Fruit fly (Drosophila melanogaster) whole organism: ENCODE data around the gene CG8534.

Experiments used
- CG8478 ChIP-seq: fragments of >200 bp; optimal IDR thresholded peaks from 2 replicates; lab custom pipeline; 2018; ENCODE audit warnings: inconsistent platforms
- Dll ChIP-seq: fragments of >200 bp; optimal IDR thresholded peaks from 2 replicates; lab custom pipeline; 2017
- EcR ChIP-seq, 2 experiments: fragments of >200 bp; optimal IDR thresholded peaks; 2 replicates each; lab custom pipeline; 2017; ENCODE audit warnings: missing biosample characterization in 2 of 2, missing genetic modification characterization in 2 of 2, missing genetic modification reagents in 2 of 2
- pan ChIP-seq: fragments of >200 bp; optimal IDR thresholded peaks from 2 replicates; lab custom pipeline; 2017
- psq ChIP-seq: fragments of >200 bp; optimal IDR thresholded peaks from 2 replicates; lab custom pipeline; 2017
- usp ChIP-seq: fragments of >200 bp; optimal IDR thresholded peaks from 2 replicates; lab custom pipeline; 2017; ENCODE audit warnings: missing biosample characterization, missing genetic modification characterization, mixed read lengths

The CG8534 gene

DNA sequence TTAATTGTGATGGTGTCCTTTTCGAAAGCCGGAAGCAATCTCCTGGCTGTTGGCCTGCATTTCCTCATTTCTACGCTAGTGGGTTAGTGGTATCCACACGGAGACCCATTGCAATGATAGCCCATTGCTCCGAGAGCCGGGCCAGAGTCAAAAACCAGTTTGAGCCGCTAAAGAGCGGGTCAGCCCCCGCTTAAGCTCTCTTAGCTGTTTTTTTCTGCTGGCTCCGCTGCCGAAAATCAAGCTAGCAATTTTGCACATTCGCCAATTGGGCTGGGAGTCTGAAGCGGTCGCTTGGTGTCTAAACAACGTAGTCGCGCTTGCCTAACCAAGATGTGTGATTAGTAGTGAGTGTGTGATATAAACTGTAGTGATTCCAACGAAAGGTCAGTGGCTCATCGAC lies 32.8 kb upstream of the CG8534 start, which contains the start of gene CG12947:
TSS of gene CG12947 (plus strand) at position 301 of the 400 bp plus-strand sequence.
- TF ChIP-seq pan (lab: Kevin White, UChicago), result no peak
- TF ChIP-seq usp, result no peak
- TF ChIP-seq EcR (GFP tag; optimal IDR thresholded peaks at IDR 0.05; lab: Kevin White, UChicago), result no peak

- no peak for TF ChIP-seq Dll (lab: Kevin White, UChicago)
- TF ChIP-seq psq, result no peak
Measured at dm6 chr3R:9783240-9783917, 29.2 kb upstream of the CG8534 start.

dm6 chr3R:9784341-9785062 lies 28.0 kb upstream of the CG8534 start, which contains the start of the genes MtnA and CG8500:
TSS of gene MtnA (minus strand) at chr3R:9784370.
TSS of gene CG8500 (plus strand) at chr3R:9784653.
- TF ChIP-seq CG8478 (lab: Kevin White, UChicago) (peak; percentile 11), Dll (lab: Kevin White, UChicago) (no peak)

DNA sequence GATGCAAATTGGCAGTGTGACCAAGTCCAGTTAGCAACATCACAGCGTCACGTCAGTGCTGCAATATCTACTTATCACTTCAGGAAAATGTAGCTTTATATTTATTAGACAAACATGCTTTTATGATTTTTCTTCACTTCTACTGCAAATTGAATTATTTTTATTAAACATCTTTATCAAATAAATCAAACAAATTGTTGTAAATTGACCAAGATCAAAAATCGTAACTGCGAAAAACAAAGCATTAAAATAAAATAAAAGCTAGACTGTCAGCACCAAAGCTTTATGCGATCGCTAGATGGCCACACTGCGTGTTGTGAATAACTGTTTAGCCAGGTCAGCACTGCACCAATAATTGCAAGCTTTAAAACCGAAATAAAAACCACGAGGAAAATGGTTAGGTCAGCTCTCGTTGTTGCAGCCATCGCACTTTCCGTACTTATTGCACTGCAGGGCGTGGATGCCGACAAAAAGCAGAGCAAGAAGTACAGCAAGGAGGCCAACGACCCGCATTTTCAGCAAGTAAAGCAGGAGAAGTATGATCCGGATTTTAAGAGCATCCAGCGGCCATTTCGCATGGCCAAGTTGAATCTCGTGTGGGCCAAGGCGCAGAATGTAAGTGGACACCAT lies 21.3 kb upstream of the CG8534 start, which contains the start of the genes CG12945 and CG8507:
TSS of gene CG12945 (minus strand) at position 45 of the 630 bp plus-strand sequence.
TSS of gene CG8507 (plus strand) at position 307 of the 630 bp plus-strand sequence.
- TF ChIP-seq Dll (lab: Kevin White, UChicago), result no peak
- TF ChIP-seq pan (lab: Kevin White, UChicago), result no peak
- TF ChIP-seq psq, result no peak
- no peak for TF ChIP-seq EcR (GFP tag; optimal IDR thresholded peaks at IDR 0.05; lab: Kevin White, UChicago)
- no peak for TF ChIP-seq CG8478 (lab: Kevin White, UChicago)
- TF ChIP-seq usp, result no peak

DNA sequence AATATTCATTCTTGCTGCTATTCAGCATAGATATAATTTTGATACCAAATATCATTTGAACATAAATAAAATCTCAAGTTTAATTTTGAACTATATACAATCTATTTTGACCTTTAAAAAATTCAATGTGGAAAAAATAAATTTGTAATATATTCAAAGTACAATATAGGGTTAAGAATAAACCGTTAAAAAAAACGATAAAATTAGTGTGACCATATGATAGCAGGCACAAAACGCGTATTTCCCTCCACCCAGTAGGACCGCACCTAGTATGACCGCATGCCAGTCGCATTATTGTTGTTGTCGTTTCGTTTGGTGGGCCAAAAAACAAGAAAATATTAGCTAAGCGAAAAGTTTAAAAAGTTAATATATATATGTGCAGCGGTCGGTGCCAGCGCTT lies 19.5 kb upstream of the CG8534 start, which contains the start of gene CG8516:
TSS of gene CG8516 (plus strand) at position 278 of the 400 bp plus-strand sequence.
- no peak for TF ChIP-seq pan (lab: Kevin White, UChicago)
- no peak for TF ChIP-seq usp
- TF ChIP-seq Dll (lab: Kevin White, UChicago), result no peak
- no peak for TF ChIP-seq CG8478 (lab: Kevin White, UChicago)
- TF ChIP-seq EcR (GFP tag; optimal IDR thresholded peaks at IDR 0.05; lab: Kevin White, UChicago), result no peak
- TF ChIP-seq psq, result no peak

dm6 chr3R:9800644-9801330 lies 11.8 kb upstream of the CG8534 start, which contains the start of the genes CG9467 and CG8526:
TSS of gene CG9467 (minus strand) at chr3R:9801026.
TSS of gene CG8526 (plus strand) at chr3R:9801280.
- TF ChIP-seq CG8478 (lab: Kevin White, UChicago), result no peak
- TF ChIP-seq EcR (GFP tag; optimal IDR thresholded peaks at IDR 0.05; lab: Kevin White, UChicago), result no peak
- TF ChIP-seq psq, result no peak
- no peak for TF ChIP-seq pan (lab: Kevin White, UChicago)
- TF ChIP-seq Dll (lab: Kevin White, UChicago), result no peak
- no peak for TF ChIP-seq usp

DNA sequence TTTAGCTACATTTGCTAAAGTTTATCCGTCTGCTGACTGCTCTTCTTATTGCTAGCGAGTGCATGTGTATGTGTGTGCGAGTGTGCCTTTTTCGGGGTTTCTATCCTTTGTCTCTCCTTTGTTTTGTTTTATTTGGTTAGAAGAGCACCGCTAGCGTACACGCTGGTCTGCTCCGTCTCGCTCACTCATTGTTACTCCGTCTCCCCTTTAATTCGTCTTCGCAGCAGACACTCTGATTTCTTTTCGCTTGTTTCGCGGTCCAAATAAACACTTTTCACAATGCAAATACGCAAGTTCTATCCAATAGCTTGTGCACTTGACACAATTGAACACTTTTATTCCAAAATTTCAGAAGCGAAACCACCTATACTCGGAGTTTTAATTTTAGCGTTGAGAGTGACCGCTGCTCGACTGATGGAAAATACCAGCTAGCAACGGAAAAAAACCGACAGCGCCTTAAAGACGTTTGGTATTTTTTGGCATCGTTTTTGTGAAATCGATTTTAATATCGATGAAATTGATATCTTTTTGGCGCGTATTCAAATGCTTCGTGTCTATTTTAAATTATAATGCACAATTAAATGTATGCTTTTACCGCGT lies 3.5 kb upstream of the CG8534 start, which contains the start of gene FBXO11:
TSS of gene FBXO11 (minus strand) at position 423 of the 600 bp plus-strand sequence.
- TF ChIP-seq psq, result peak; percentile 65
- no peak for TF ChIP-seq Dll (lab: Kevin White, UChicago)
- peak; percentile 85 for TF ChIP-seq CG8478 (lab: Kevin White, UChicago)

DNA sequence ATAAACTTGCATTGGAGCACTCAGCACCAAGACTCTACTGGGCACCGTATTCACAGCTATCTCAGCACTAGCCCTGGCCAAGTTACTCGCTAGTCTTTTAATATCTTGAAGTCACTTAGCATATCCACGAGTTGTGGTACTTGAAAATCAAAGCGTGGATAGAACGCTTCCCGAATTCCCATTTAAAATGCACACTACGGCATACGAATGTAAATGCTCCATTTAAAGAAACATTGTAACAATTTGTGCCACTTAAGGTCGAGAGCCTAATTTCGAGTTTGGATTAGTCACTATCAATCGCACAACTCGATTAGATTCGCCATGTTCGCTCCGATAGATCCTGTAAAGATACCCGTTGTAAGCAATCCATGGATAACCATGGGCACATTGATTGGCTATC lies 1.3 kb downstream of the CG8534 start, which contains the start of gene eloF:
TSS of gene eloF (plus strand) at position 301 of the 400 bp plus-strand sequence.
- TF ChIP-seq psq, result no peak
- no peak for TF ChIP-seq Dll (lab: Kevin White, UChicago)
- no peak for TF ChIP-seq pan (lab: Kevin White, UChicago)
- no peak for TF ChIP-seq EcR (GFP tag; optimal IDR thresholded peaks at IDR 0.05; lab: Kevin White, UChicago)
- no peak for TF ChIP-seq usp
- TF ChIP-seq CG8478 (lab: Kevin White, UChicago), result no peak

DNA sequence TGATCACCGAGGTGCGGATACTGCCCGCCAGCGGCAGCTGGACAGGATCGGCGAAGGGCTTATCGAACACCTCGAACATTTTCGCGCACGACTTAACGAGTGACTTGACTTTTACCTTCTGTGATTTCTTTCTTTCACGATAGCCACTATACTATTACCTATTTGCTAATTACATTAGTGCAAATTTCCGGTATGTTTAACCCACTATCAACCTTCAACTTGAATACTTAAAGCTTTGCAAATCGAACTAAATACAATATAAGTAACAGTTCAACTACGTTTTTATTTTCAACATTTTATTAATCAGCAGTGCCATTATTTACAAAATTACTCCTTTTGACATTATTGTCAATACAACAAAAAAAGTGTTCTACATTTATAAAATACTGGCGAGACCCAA lies 4.3 kb downstream of the CG8534 start, which contains the start of gene CG16904:
TSS of gene CG16904 (minus strand) at position 101 of the 400 bp plus-strand sequence.
- TF ChIP-seq usp (no peak), EcR (GFP tag; optimal IDR thresholded peaks at IDR 0.05; lab: Kevin White, UChicago) (no peak), CG8478 (lab: Kevin White, UChicago) (no peak), psq (no peak), pan (lab: Kevin White, UChicago) (no peak), Dll (lab: Kevin White, UChicago) (no peak)

DNA sequence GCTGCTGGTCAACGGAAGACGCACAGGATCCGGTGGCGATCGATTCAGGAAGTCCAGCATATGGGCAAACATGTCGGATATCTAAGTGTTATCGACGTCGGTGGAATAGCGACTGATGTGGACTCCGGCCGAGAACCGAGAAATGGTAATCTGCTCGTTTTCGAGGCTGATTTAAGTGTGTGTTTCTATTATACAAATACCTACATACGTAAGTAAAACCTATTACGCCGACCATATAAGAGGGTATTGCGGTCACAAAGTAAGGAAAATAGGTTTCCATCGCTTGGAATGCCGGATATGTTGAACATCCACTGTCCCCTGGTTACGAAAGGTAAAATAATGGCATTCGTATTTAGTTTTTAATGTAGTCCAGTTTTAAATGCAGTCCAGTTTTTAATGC lies 5.7 kb downstream of the CG8534 start, which contains the start of gene CG9459:
TSS of gene CG9459 (minus strand) at position 101 of the 400 bp plus-strand sequence.
- no peak for TF ChIP-seq pan (lab: Kevin White, UChicago)
- TF ChIP-seq EcR (GFP tag; optimal IDR thresholded peaks at IDR 0.05; lab: Kevin White, UChicago), result no peak
- no peak for TF ChIP-seq psq
- TF ChIP-seq Dll (lab: Kevin White, UChicago), result no peak
- TF ChIP-seq CG8478 (lab: Kevin White, UChicago), result no peak

- TF ChIP-seq CG8478 (lab: Kevin White, UChicago) (no peak), psq (no peak), Dll (lab: Kevin White, UChicago) (no peak), EcR (GFP tag; optimal IDR thresholded peaks at IDR 0.05; lab: Kevin White, UChicago) (no peak), usp (no peak), pan (lab: Kevin White, UChicago) (no peak)
Measured at dm6 chr3R:9819777-9820176, 7.2 kb downstream of the CG8534 start, which contains the start of gene CG9458. TSS of gene CG9458 (minus strand) at chr3R:9819877.
